Fruit fly (Drosophila melanogaster) whole organism, pupa: ENCODE data around the gene Tmem214.

Source experiments
- CG10348 ChIP-seq: fragments of 200-800 bp; sonication (Bioruptor generic); IDR thresholded peaks from 2 replicates; pipeline ENCODE4 v1.3.6; 2022; ENCODE audit warnings: missing biosample characterization, missing genetic modification characterization
- EcR ChIP-seq: fragments of 200-800 bp; sonication (Bioruptor generic); optimal IDR thresholded peaks from 3 replicates; lab custom pipeline; 2019; ENCODE audit warnings: missing biosample characterization, missing genetic modification characterization, mild to moderate bottlenecking, moderate library complexity, missing genetic modification reagents
- gl ChIP-seq: fragments of 200-800 bp; sonication (Bioruptor generic); optimal IDR thresholded peaks from 2 replicates; lab custom pipeline; 2018; ENCODE audit warnings: missing biosample characterization, mild to moderate bottlenecking, missing genetic modification characterization

- TF ChIP-seq CG10348 (no peak), gl (tag; lab: Kevin White, UChicago) (no peak), EcR (no peak)
Measured at dm6 chr2L:10970134-10970533, at the start of gene Tmem214, which contains the start of gene YL-1.
